Worm (Caenorhabditis elegans): ENCODE data around the gene R07G3.7.

Gene R07G3.7

DNA sequence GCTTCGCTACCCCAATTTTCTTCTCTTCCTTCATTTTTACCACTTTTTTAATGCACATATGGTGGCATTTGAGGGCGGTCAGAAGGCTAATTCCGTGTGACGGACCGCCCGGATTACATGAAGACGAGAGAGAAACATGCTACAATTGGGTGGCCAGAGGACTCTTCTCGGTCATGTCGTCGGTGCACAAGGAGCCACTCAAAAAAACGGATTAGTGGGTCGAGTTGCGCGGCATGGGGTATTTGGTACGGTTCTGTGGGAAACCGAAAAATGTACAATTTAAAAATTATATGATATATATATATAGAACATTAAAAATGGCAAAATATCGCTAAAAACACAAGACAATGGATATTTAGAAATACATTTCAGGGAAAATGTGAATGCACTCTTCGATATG is 42.7 kb downstream of the R07G3.7 start:
- no peak for TF ChIP-seq egl-27 (tag; optimal IDR thresholded peaks at IDR 0.05)
- no peak for TF ChIP-seq daf-12 (tag; optimal IDR thresholded peaks at IDR 0.05)
- no peak for TF ChIP-seq nhr-28 (tag; optimal IDR thresholded peaks at IDR 0.05)

DNA sequence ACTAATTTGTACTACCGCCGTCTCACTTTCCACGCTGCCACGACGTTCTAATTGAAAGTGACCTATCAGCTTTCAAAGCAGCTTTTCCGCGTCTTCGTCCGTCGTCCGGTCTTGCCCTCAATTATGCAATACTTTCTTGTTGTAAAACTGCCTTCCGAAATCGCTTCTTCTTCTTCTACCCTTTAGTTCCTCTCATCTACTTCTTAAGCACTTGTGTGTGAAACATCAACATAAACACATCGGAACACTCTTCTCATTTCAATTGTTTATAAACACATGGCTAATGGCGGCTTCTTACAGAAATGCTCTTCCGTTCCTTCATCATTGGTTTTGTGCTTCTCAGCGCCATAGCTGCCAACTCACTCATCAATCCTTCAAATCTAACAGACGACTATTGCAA is 43.2 kb downstream of the R07G3.7 start, which contains the start of gene F35D2.3:
TSS of gene F35D2.3 (plus strand) at position 301 of the 400 bp plus-strand sequence.
- no peak for TF ChIP-seq unc-39 (tag; optimal IDR thresholded peaks at IDR 0.05)
- TF ChIP-seq eor-1 (tag; optimal IDR thresholded peaks at IDR 0.05), result no peak
- TF ChIP-seq nhr-237 (tag; optimal IDR thresholded peaks at IDR 0.05), result no peak
- TF ChIP-seq nhr-28 (tag; optimal IDR thresholded peaks at IDR 0.05), result no peak
- TF ChIP-seq skn-1 (tag; optimal IDR thresholded peaks at IDR 0.05), result no peak
- TF ChIP-seq egl-27 (tag; optimal IDR thresholded peaks at IDR 0.05), result no peak
- no peak for TF ChIP-seq mdl-1 (tag; optimal IDR thresholded peaks at IDR 0.05)
- no peak for TF ChIP-seq ceh-16 (tag; optimal IDR thresholded peaks at IDR 0.05)
- TF ChIP-seq elt-1 (tag; optimal IDR thresholded peaks at IDR 0.05), result no peak
- no peak for TF ChIP-seq R02D3.7 (tag; optimal IDR thresholded peaks at IDR 0.05)
- TF ChIP-seq fkh-10 (GFP tag; optimal IDR thresholded peaks at IDR 0.05), result no peak
- TF ChIP-seq nhr-23 (tag; optimal IDR thresholded peaks at IDR 0.05), result no peak
- no peak for TF ChIP-seq ztf-11 (tag; optimal IDR thresholded peaks at IDR 0.05)
- no peak for TF ChIP-seq nhr-67 (tag; optimal IDR thresholded peaks at IDR 0.05)
- TF ChIP-seq ZK546.5 (tag; optimal IDR thresholded peaks at IDR 0.05), result no peak

DNA sequence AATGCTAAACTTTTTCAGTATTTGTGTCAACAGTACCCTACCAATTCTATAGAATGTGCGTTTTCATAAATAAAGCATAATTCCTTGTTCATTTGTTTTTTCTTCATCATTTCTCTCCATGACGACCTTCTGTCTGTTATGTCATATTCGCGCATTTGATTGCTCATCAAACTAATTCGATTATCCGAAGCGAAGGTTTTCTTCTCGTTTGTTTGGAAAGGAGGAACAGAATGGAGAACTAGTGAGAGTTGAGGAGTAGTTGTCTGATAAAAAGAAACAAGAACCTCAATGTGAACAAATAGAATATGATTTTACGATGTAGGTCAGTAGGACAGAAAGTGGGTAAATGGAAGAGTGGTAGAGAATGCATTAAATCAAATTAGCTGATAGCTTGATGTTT is 50.9 kb downstream of the R07G3.7 start:
- TF ChIP-seq egl-5 (tag; optimal IDR thresholded peaks at IDR 0.05) (no peak), eor-1 (tag; optimal IDR thresholded peaks at IDR 0.05) (no peak), nhr-67 (tag; optimal IDR thresholded peaks at IDR 0.05) (no peak)

DNA sequence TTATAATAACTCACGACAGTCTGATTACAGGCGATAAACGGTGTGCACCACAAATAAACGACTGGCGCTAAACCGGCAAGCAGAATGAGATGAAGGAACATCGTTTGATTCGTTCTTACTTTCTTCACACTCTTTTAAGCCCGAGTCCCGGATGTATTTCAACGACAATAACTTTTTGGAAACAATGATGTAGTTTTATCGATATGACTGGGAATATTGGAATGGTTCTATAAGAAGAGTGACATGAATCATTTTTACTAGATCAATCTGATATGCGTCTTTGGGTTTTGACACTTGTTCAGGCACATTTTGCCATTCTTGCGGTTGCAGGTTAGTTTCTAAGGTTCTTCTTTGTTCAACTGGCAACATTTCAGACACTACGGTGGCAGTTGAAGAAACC is 52.0 kb downstream of the R07G3.7 start, which contains the start of the genes ZK1290.11 and ZK1290.1:
TSS of gene ZK1290.11 (minus strand) at position 101 of the 400 bp plus-strand sequence.
TSS of gene ZK1290.1 (plus strand) at position 271 of the 400 bp plus-strand sequence.
- TF ChIP-seq jun-1 (tag; optimal IDR thresholded peaks at IDR 0.05), result no peak
- TF ChIP-seq daf-12 (tag; optimal IDR thresholded peaks at IDR 0.05), result no peak
- TF ChIP-seq egl-27 (tag; optimal IDR thresholded peaks at IDR 0.05), result no peak
- TF ChIP-seq fkh-10 (GFP tag; optimal IDR thresholded peaks at IDR 0.05), result no peak
- no peak for TF ChIP-seq ztf-11 (tag; optimal IDR thresholded peaks at IDR 0.05)
- no peak for TF ChIP-seq ZK546.5 (tag; optimal IDR thresholded peaks at IDR 0.05)
- TF ChIP-seq skn-1 (tag; optimal IDR thresholded peaks at IDR 0.05), result no peak
